Worm (Caenorhabditis elegans) whole organism, late embryonic: Measurements from ENCODE around the gene K07C5.13.

Experiments
- nhr-11 ChIP-seq: fragments of 150-350 bp; optimal IDR thresholded peaks from 2 replicates; lab custom pipeline; 2014; ENCODE audit warnings: missing biosample characterization, missing genetic modification characterization
- pqm-1 ChIP-seq: sonication (generic microtip); optimal IDR thresholded peaks from 2 replicates; lab custom pipeline; 2016; ENCODE audit warnings: missing genetic modification characterization, missing compliant biosample characterization

- TF ChIP-seq nhr-11 (tag; lab: Kevin White, UChicago), result no peak
- TF ChIP-seq pqm-1 (tag; lab: Kevin White, UChicago), result no peak
Observed at ce11 chrV:10313953-10314352, 27.9 kb upstream of the K07C5.13 start, which contains the start of gene gcy-6.
